Fruit fly (Drosophila melanogaster): ENCODE data around the gene CG32298.

DNA sequence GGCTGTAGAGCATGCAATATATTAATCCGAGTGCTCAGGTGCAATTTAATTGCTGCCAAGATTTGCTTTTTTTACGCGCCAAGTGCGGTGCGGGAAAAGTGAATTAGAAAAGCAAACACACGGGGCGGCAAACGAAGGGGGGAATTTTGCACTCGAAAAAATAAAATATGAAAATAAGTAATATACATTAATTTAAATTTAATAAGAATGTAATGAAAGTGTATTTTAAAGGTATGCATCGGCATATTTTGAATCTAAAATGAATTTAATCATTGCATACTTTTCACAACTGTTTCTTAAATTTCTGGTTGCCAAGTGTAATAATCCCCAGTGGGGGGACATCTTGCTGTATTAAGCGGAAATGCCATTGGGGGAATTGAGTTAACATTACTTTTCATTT, 43.4 kb upstream of the CG32298 start:
- peak; percentile 41 for TF ChIP-seq CG14711 (tag; optimal IDR thresholded peaks at IDR 0.05)
- TF ChIP-seq toe (GFP tag; optimal IDR thresholded peaks at IDR 0.05): no peak
- peak; percentile 62 for TF ChIP-seq kay (GFP tag; ENCODE audit: borderline replicate concordance)
- no peak for TF ChIP-seq CG7101 (tag; optimal IDR thresholded peaks at IDR 0.05)
- TF ChIP-seq Clk (GFP tag; optimal IDR thresholded peaks at IDR 0.05): no peak
- TF ChIP-seq CG11617 (GFP tag; optimal IDR thresholded peaks at IDR 0.05): no peak
- TF ChIP-seq cic (GFP tag; optimal IDR thresholded peaks at IDR 0.05): no peak
- TF ChIP-seq CG33017 (tag; optimal IDR thresholded peaks at IDR 0.05): peak; percentile 4
- TF ChIP-seq Crg-1 (GFP tag; optimal IDR thresholded peaks at IDR 0.05): no peak
